Fruit fly (Drosophila melanogaster): ENCODE data around the gene CheA75a.

dm6 chr3L:18302021-18302420 is 50.1 kb downstream of the CheA75a start:
- TF ChIP-seq CG8478 (optimal IDR thresholded peaks at IDR 0.05) = no peak
- no peak for TF ChIP-seq CTCF (optimal IDR thresholded peaks at IDR 0.05)
